Worm (Caenorhabditis elegans): ENCODE results near the gene ZK105.1.

DNA sequence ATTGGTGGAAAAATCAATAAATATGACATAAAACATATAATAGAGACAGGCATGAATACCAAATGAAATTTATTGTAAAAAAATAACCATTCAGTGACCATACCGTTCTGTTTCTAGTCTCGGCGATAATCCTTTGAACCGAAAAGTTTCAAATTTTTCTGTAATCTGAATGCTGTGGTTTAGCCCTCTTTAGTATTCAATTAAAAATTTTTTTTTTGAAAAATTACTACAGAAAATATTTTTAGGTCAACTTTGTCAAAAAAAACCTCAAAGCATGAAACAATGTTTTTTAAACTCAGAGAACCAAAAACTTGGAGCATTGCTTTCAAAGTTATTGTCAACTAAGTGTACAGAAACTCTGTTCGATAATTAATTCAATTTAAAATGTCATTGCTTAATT lies 5.3 kb upstream of the ZK105.1 start, which contains the start of gene ZK105.11:
- no peak for TF ChIP-seq nhr-11 (tag; optimal IDR thresholded peaks at IDR 0.05)
- no peak for TF ChIP-seq hlh-6 (tag; optimal IDR thresholded peaks at IDR 0.05)
- no peak for TF ChIP-seq ceh-22 (tag; optimal IDR thresholded peaks at IDR 0.05)
- no peak for TF ChIP-seq K09A11.1 (tag; optimal IDR thresholded peaks at IDR 0.05; ENCODE audit: insufficient read depth)
- no peak for TF ChIP-seq pha-4 (tag; optimal IDR thresholded peaks at IDR 0.05)
- TF ChIP-seq hlh-30 (tag; optimal IDR thresholded peaks at IDR 0.05; ENCODE audit: insufficient read depth) = no peak
- no peak for TF ChIP-seq npax-4 (tag; optimal IDR thresholded peaks at IDR 0.05)
- TF ChIP-seq mec-3 (tag; optimal IDR thresholded peaks at IDR 0.05; ENCODE audit: borderline replicate concordance) = no peak
- no peak for TF ChIP-seq pqm-1 (tag; optimal IDR thresholded peaks at IDR 0.05)
- TF ChIP-seq ceh-14 (tag; optimal IDR thresholded peaks at IDR 0.05) = no peak
- TF ChIP-seq eyg-1 (tag; optimal IDR thresholded peaks at IDR 0.05) = no peak
- TF ChIP-seq ceh-18 (tag; optimal IDR thresholded peaks at IDR 0.05) = no peak
- no peak for TF ChIP-seq ceh-45 (GFP tag; IDR thresholded peaks at IDR 0.05)
- TF ChIP-seq ceh-2 (tag; optimal IDR thresholded peaks at IDR 0.05) = no peak
